Fruit fly (Drosophila melanogaster) whole organism, embryonic: ENCODE measurements around the gene natalisin.

ENCODE experiments used
- CG10959 ChIP-seq: fragments of 200-800 bp; sonication (Bioruptor generic); IDR thresholded peaks from 2 replicates; pipeline ENCODE4 v1.3.6; 2022; ENCODE audit warnings: missing biosample characterization, missing genetic modification characterization
- CG11504 ChIP-seq: fragments of 200-800 bp; sonication (Bioruptor generic); optimal IDR thresholded peaks from 3 replicates; lab custom pipeline; 2019; ENCODE audit warnings: missing biosample characterization, mild to moderate bottlenecking, missing genetic modification characterization, moderate library complexity
- CG12071 ChIP-seq: fragments of 200-800 bp; sonication (Bioruptor generic); optimal IDR thresholded peaks from 3 replicates; lab custom pipeline; 2018; ENCODE audit warnings: missing biosample characterization, mild to moderate bottlenecking, missing genetic modification characterization
- CG12155 ChIP-seq: fragments of 200-800 bp; sonication (Bioruptor generic); optimal IDR thresholded peaks from 3 replicates; lab custom pipeline; 2016; ENCODE audit warnings: missing biosample characterization, missing genetic modification characterization
- CG12391 ChIP-seq: fragments of 200-800 bp; sonication (Bioruptor generic); optimal IDR thresholded peaks from 3 replicates; lab custom pipeline; 2018; ENCODE audit warnings: missing biosample characterization, mild to moderate bottlenecking, missing genetic modification characterization, moderate library complexity
- CG17829 ChIP-seq: fragments of 200-800 bp; optimal IDR thresholded peaks from 2 replicates; lab custom pipeline; 2019; ENCODE audit warnings: missing biosample characterization, mild to moderate bottlenecking, missing genetic modification characterization, moderate library complexity
- CG1832 ChIP-seq: fragments of 200-800 bp; sonication (Bioruptor generic); optimal IDR thresholded peaks from 2 replicates; lab custom pipeline; 2017; ENCODE audit warnings: missing biosample characterization, mild to moderate bottlenecking, missing genetic modification characterization, inconsistent platforms
- CG18619 ChIP-seq: fragments of 200-800 bp; sonication (Bioruptor generic); optimal IDR thresholded peaks from 3 replicates; lab custom pipeline; 2017; ENCODE audit warnings: missing biosample characterization, mild to moderate bottlenecking, missing genetic modification characterization
- CG2199 ChIP-seq: fragments of 200-800 bp; sonication (Bioruptor generic); IDR thresholded peaks from 3 replicates; pipeline ENCODE4 v1.3.6; 2022; ENCODE audit warnings: missing biosample characterization, missing genetic modification characterization
- CG31224 ChIP-seq: fragments of 200-800 bp; sonication (Bioruptor generic); IDR thresholded peaks from 2 replicates; pipeline ENCODE4 v1.3.6; 2022; ENCODE audit warnings: missing biosample characterization, missing genetic modification characterization
- CG4617 ChIP-seq: fragments of 200-800 bp; sonication (Bioruptor generic); optimal IDR thresholded peaks from 3 replicates; lab custom pipeline; 2016; ENCODE audit warnings: missing biosample characterization, missing genetic modification characterization, borderline replicate concordance
- CG4730 ChIP-seq: fragments of 200-800 bp; sonication (Bioruptor generic); IDR thresholded peaks from 2 replicates; pipeline ENCODE4 v1.3.6; 2022; ENCODE audit warnings: missing biosample characterization, missing genetic modification characterization
- CG6813 ChIP-seq: fragments of 200-800 bp; sonication (Bioruptor generic); optimal IDR thresholded peaks from 2 replicates; lab custom pipeline; 2017; ENCODE audit warnings: missing biosample characterization, missing genetic modification characterization, mild to moderate bottlenecking, moderate library complexity, missing genetic modification reagents
- CG9215 ChIP-seq: fragments of 200-800 bp; sonication (Bioruptor generic); IDR thresholded peaks from 2 replicates; pipeline ENCODE4 v1.3.6; 2022; ENCODE audit warnings: missing biosample characterization, missing genetic modification characterization
- CG9437 ChIP-seq: fragments of 200-800 bp; sonication (Bioruptor generic); optimal IDR thresholded peaks from 2 replicates; lab custom pipeline; 2018; ENCODE audit warnings: missing biosample characterization, mild to moderate bottlenecking, missing genetic modification characterization
- Dbx ChIP-seq: fragments of 200-800 bp; sonication (Bioruptor generic); IDR thresholded peaks from 3 replicates; pipeline ENCODE4 v1.3.6; 2022; ENCODE audit warnings: missing biosample characterization, missing genetic modification characterization
- Deaf1 ChIP-seq: fragments of 200-800 bp; optimal IDR thresholded peaks from 3 replicates; lab custom pipeline; 2019; ENCODE audit warnings: missing biosample characterization, mild to moderate bottlenecking, missing genetic modification characterization, moderate library complexity
- Drgx ChIP-seq: fragments of 200-800 bp; sonication (Bioruptor generic); IDR thresholded peaks from 2 replicates; pipeline ENCODE4 v1.3.6; 2022; ENCODE audit warnings: missing biosample characterization, missing genetic modification characterization
- ERR ChIP-seq: fragments of 200-800 bp; sonication (Bioruptor generic); optimal IDR thresholded peaks from 2 replicates; lab custom pipeline; 2016; ENCODE audit warnings: missing biosample characterization, missing genetic modification characterization
- Hr39 ChIP-seq: fragments of >200 bp; optimal IDR thresholded peaks from 2 replicates; lab custom pipeline; 2017
- Hr51 ChIP-seq, 2 experiments: fragments of 200-800 bp; sonication (Bioruptor generic); optimal IDR thresholded peaks; 2 replicates in 1 of 2; 3 replicates in 1 of 2; lab custom pipeline; 2016 to 2018; ENCODE audit warnings: missing biosample characterization in 2 of 2, missing genetic modification characterization in 2 of 2, mild to moderate bottlenecking in 1 of 2, moderate library complexity in 1 of 2
- MESR4 ChIP-seq: fragments of 200-800 bp; sonication (Bioruptor generic); optimal IDR thresholded peaks from 2 replicates; lab custom pipeline; 2018; ENCODE audit warnings: missing biosample characterization, mild to moderate bottlenecking, missing genetic modification characterization, moderate library complexity
- Opbp ChIP-seq: fragments of 200-800 bp; sonication (Bioruptor generic); IDR thresholded peaks from 3 replicates; pipeline ENCODE4 v1.3.6; 2022; ENCODE audit warnings: missing biosample characterization, missing genetic modification characterization; ENCODE audit not compliant: partially characterized antibody
- Sox102F ChIP-seq: fragments of 200-800 bp; sonication (Bioruptor generic); optimal IDR thresholded peaks from 2 replicates; lab custom pipeline; 2018; ENCODE audit warnings: missing biosample characterization, mild to moderate bottlenecking, missing genetic modification characterization, moderate library complexity
- Spps ChIP-seq: fragments of 200-800 bp; sonication (Bioruptor generic); optimal IDR thresholded peaks from 2 replicates; lab custom pipeline; 2018; ENCODE audit warnings: missing biosample characterization, mild to moderate bottlenecking, missing genetic modification characterization
- bsh ChIP-seq, 2 experiments: fragments of 200-800 bp; sonication (Bioruptor generic); optimal IDR thresholded peaks; 2 replicates each; lab custom pipeline; 2017 to 2018; ENCODE audit warnings: mild to moderate bottlenecking in 2 of 2, missing biosample characterization in 2 of 2, missing genetic modification characterization in 2 of 2, moderate library complexity in 1 of 2
- caup ChIP-seq: fragments of 200-800 bp; sonication (Bioruptor generic); optimal IDR thresholded peaks from 3 replicates; lab custom pipeline; 2017; ENCODE audit warnings: missing biosample characterization, mild to moderate bottlenecking, missing genetic modification characterization, moderate library complexity; ENCODE audit not compliant: severe bottlenecking
- corto ChIP-seq: fragments of 200-800 bp; sonication (Bioruptor generic); optimal IDR thresholded peaks from 2 replicates; lab custom pipeline; 2016; ENCODE audit warnings: missing biosample characterization, mild to moderate bottlenecking, missing genetic modification characterization, moderate library complexity
- crp ChIP-seq, 2 experiments: fragments of 200-800 bp; sonication (Bioruptor generic); optimal IDR thresholded peaks; 2 replicates in 1 of 2; 3 replicates in 1 of 2; lab custom pipeline; 2017; ENCODE audit warnings: missing biosample characterization in 2 of 2, missing genetic modification characterization in 2 of 2, mild to moderate bottlenecking in 1 of 2, moderate library complexity in 1 of 2
- disco-r ChIP-seq: fragments of 200-800 bp; sonication (Bioruptor generic); optimal IDR thresholded peaks from 2 replicates; lab custom pipeline; 2016; ENCODE audit warnings: missing biosample characterization, missing genetic modification characterization
- dmrt99B ChIP-seq: fragments of 200-800 bp; sonication (Bioruptor generic); optimal IDR thresholded peaks from 2 replicates; lab custom pipeline; 2018; ENCODE audit warnings: missing biosample characterization, mild to moderate bottlenecking, missing genetic modification characterization, moderate library complexity
- ems ChIP-seq: fragments of 200-800 bp; sonication (Bioruptor generic); optimal IDR thresholded peaks from 3 replicates; lab custom pipeline; 2016; ENCODE audit warnings: missing biosample characterization, missing genetic modification characterization
- en ChIP-seq: fragments of 200-800 bp; sonication (Bioruptor generic); optimal IDR thresholded peaks from 2 replicates; lab custom pipeline; 2016; ENCODE audit warnings: missing biosample characterization, missing genetic modification characterization
- fu2 ChIP-seq: fragments of 200-800 bp; sonication (Bioruptor generic); optimal IDR thresholded peaks from 2 replicates; lab custom pipeline; 2016; ENCODE audit warnings: missing biosample characterization, missing genetic modification characterization
- gt ChIP-seq: fragments of 200-800 bp; sonication (Bioruptor generic); IDR thresholded peaks from 2 replicates; pipeline ENCODE4 v1.3.6; 2022; ENCODE audit warnings: missing biosample characterization, missing genetic modification characterization
- kah ChIP-seq: fragments of 200-800 bp; sonication (Bioruptor generic); optimal IDR thresholded peaks from 2 replicates; lab custom pipeline; 2018; ENCODE audit warnings: missing biosample characterization, mild to moderate bottlenecking, missing genetic modification characterization
- klu ChIP-seq: fragments of 200-800 bp; sonication (Bioruptor generic); IDR thresholded peaks from 2 replicates; pipeline ENCODE4 v1.3.6; 2022; ENCODE audit warnings: missing biosample characterization, missing genetic modification characterization
- kni ChIP-seq: fragments of 200-800 bp; sonication (Bioruptor generic); optimal IDR thresholded peaks from 3 replicates; lab custom pipeline; 2017; ENCODE audit warnings: mild to moderate bottlenecking, missing biosample characterization, missing genetic modification reagents, missing genetic modification characterization
- lmd ChIP-seq: fragments of 200-800 bp; sonication (Bioruptor generic); IDR thresholded peaks from 2 replicates; pipeline ENCODE4 v1.3.6; 2022; ENCODE audit warnings: missing biosample characterization, missing genetic modification characterization
- lov ChIP-seq, 2 experiments: fragments of 200-800 bp in 1 of 2; fragments of >200 bp in 1 of 2; sonication (Bioruptor generic) in 1 of 2; IDR thresholded peaks in 1 of 2; optimal IDR thresholded peaks in 1 of 2; 2 replicates in 1 of 2; 3 replicates in 1 of 2; pipeline versions ENCODE4 v1.3.6 to Lab custom; 2017 to 2022; ENCODE audit warnings: missing biosample characterization in 1 of 2, missing genetic modification characterization in 1 of 2
- mld ChIP-seq: fragments of 200-800 bp; sonication (Bioruptor generic); IDR thresholded peaks from 3 replicates; pipeline ENCODE4 v1.3.6; 2022; ENCODE audit warnings: missing biosample characterization, missing genetic modification characterization; ENCODE audit not compliant: partially characterized antibody
- nerfin-2 ChIP-seq: fragments of 200-800 bp; sonication (Bioruptor generic); IDR thresholded peaks from 2 replicates; pipeline ENCODE4 v1.3.6; 2022; ENCODE audit warnings: missing biosample characterization, missing genetic modification characterization; ENCODE audit not compliant: partially characterized antibody
- odd ChIP-seq: fragments of 200-800 bp; sonication (Bioruptor generic); optimal IDR thresholded peaks from 2 replicates; lab custom pipeline; 2017; ENCODE audit warnings: missing biosample characterization, mild to moderate bottlenecking, missing genetic modification characterization
- peb ChIP-seq: fragments of 200-800 bp; sonication (Bioruptor generic); IDR thresholded peaks from 2 replicates; pipeline ENCODE4 v1.3.6; 2022; ENCODE audit warnings: missing biosample characterization, missing genetic modification characterization
- pum ChIP-seq: fragments of 200-800 bp; sonication (Bioruptor generic); optimal IDR thresholded peaks from 2 replicates; lab custom pipeline; 2016; ENCODE audit warnings: missing biosample characterization, missing genetic modification characterization
- ranshi ChIP-seq: fragments of 200-800 bp; sonication (Bioruptor generic); IDR thresholded peaks from 2 replicates; pipeline ENCODE4 v1.3.6; 2022; ENCODE audit warnings: missing biosample characterization, missing genetic modification characterization
- schlank ChIP-seq: fragments of 200-800 bp; sonication (Bioruptor generic); optimal IDR thresholded peaks from 2 replicates; lab custom pipeline; 2018; ENCODE audit warnings: missing biosample characterization, mild to moderate bottlenecking, missing genetic modification characterization
- sima ChIP-seq: fragments of 200-800 bp; sonication (Bioruptor generic); optimal IDR thresholded peaks from 2 replicates; lab custom pipeline; 2016; ENCODE audit warnings: missing biosample characterization, missing genetic modification characterization
- tio ChIP-seq: fragments of 200-800 bp; sonication (Bioruptor generic); optimal IDR thresholded peaks from 2 replicates; lab custom pipeline; 2017; ENCODE audit warnings: missing biosample characterization, missing genetic modification characterization, inconsistent platforms
- tll ChIP-seq, 2 experiments: fragments of 200-800 bp in 1 of 2; fragments of >200 bp in 1 of 2; sonication (Bioruptor generic) in 1 of 2; optimal IDR thresholded peaks; 2 replicates each; lab custom pipeline; 2017 to 2019; ENCODE audit warnings: missing biosample characterization in 2 of 2, missing genetic modification characterization in 2 of 2, mild to moderate bottlenecking in 1 of 2, moderate library complexity in 1 of 2
- ttk ChIP-seq: fragments of 200-800 bp; sonication (Bioruptor generic); IDR thresholded peaks from 2 replicates; pipeline ENCODE4 v2.1.2; 2022; ENCODE audit warnings: missing biosample characterization, missing genetic modification characterization

The natalisin gene

dm6 chr3R:14390465-14390864, 27.9 kb upstream of the natalisin start (continued):
- TF ChIP-seq CG12071 (GFP tag; lab: Kevin White, UChicago) (no peak), ems (no peak), CG12155 (GFP tag; lab: Kevin White, UChicago) (no peak), CG31224 (GFP tag; lab: Robert Waterston, UW) (no peak), CG9215 (no peak), kah (GFP tag; lab: Kevin White, UChicago) (no peak), CG11504 (tag; lab: Kevin White, UChicago) (peak; percentile 3), klu (GFP tag; lab: Robert Waterston, UW) (no peak), CG6813 (GFP tag; lab: Kevin White, UChicago) (no peak), ERR (GFP tag; lab: Kevin White, UChicago) (no peak), CG4730 (GFP tag; lab: Robert Waterston, UW) (no peak), Opbp (GFP tag; lab: Robert Waterston, UW) (no peak), ttk (GFP tag; lab: Robert Waterston, UW) (no peak), schlank (tag; lab: Kevin White, UChicago) (no peak), CG17829 (no peak), en (GFP tag; lab: Kevin White, UChicago) (no peak), Sox102F (GFP tag; lab: Kevin White, UChicago) (peak; percentile 5), CG9437 (GFP tag; lab: Kevin White, UChicago) (no peak), corto (GFP tag; lab: Kevin White, UChicago) (no peak), Hr51 (GFP tag; optimal IDR thresholded peaks at IDR 0.05; lab: Kevin White, UChicago) (peak in 1 of 2 experiments; percentile 27), CG18619 (GFP tag; lab: Kevin White, UChicago) (no peak), tll (GFP tag; optimal IDR thresholded peaks at IDR 0.05; lab: Kevin White, UChicago) (no peak), odd (GFP tag; lab: Kevin White, UChicago) (no peak), nerfin-2 (GFP tag; lab: Robert Waterston, UW) (no peak), CG2199 (GFP tag; lab: Robert Waterston, UW) (no peak), CG10959 (GFP tag; lab: Robert Waterston, UW) (no peak), mld (GFP tag; lab: Robert Waterston, UW) (no peak), bsh (GFP tag; optimal IDR thresholded peaks at IDR 0.05; lab: Kevin White, UChicago) (peak in 1 of 2 experiments; percentile 62), Spps (tag; lab: Kevin White, UChicago) (no peak), peb (GFP tag; lab: Robert Waterston, UW) (no peak), CG12391 (tag; lab: Kevin White, UChicago) (no peak), Drgx (GFP tag; lab: Robert Waterston, UW) (peak; percentile 79), CG1832 (no peak), pum (no peak), lov (optimal IDR thresholded peaks at IDR 0.05; lab: Kevin White, UChicago) (no peak), lov (GFP tag; IDR thresholded peaks at IDR 0.05; lab: Robert Waterston, UW) (no peak), dmrt99B (tag; lab: Kevin White, UChicago) (peak; percentile 4), sima (no peak)
- TF ChIP-seq, all 482 proteins: peak for 8

dm6 chr3R:14391281-14391680, 27.1 kb upstream of the natalisin start:
- TF ChIP-seq tio (GFP tag; lab: Kevin White, UChicago) (peak; percentile 50), Deaf1 (tag; lab: Kevin White, UChicago) (peak; percentile 51), ranshi (GFP tag; lab: Robert Waterston, UW) (peak; percentile 85), kni (GFP tag; lab: Kevin White, UChicago) (peak; percentile 75), crp (GFP tag; optimal IDR thresholded peaks at IDR 0.05; lab: Kevin White, UChicago) (no peak), MESR4 (GFP tag; lab: Kevin White, UChicago) (no peak), disco-r (GFP tag; lab: Kevin White, UChicago) (peak; percentile 4), CG4617 (GFP tag; lab: Kevin White, UChicago) (peak; percentile 0), Dbx (GFP tag; lab: Robert Waterston, UW) (peak; percentile 95), fu2 (GFP tag; lab: Kevin White, UChicago) (no peak), lmd (peak; percentile 92), Hr39 (lab: Kevin White, UChicago) (no peak), gt (GFP tag; lab: Robert Waterston, UW) (peak; percentile 62; the same call in 1 of the 2 replicates), caup (GFP tag; lab: Kevin White, UChicago) (peak; percentile 86)
